Worm (Caenorhabditis elegans) whole organism, L1 larva: Measurements from ENCODE around the gene H35N09.1.
A peak's percentile ranks its signal among the peaks of the same experiment; 100 is the strongest.

Experiments
- C04F5.9 ChIP-seq: sonication (generic microtip); optimal IDR thresholded peaks from 2 replicates; lab custom pipeline; 2016; ENCODE audit warnings: missing genetic modification characterization, missing compliant biosample characterization
- alr-1 ChIP-seq: fragments of 200-800 bp; sonication (Bioruptor generic); optimal IDR thresholded peaks from 2 replicates; lab custom pipeline; 2018; ENCODE audit warnings: borderline replicate concordance, mild to moderate bottlenecking, missing genetic modification characterization, missing compliant biosample characterization
- ama-1 ChIP-seq: fragments of 150-350 bp; optimal IDR thresholded peaks from 2 replicates; lab custom pipeline; 2014
- ceh-63 ChIP-seq: fragments of 200-800 bp; sonication (Bioruptor generic); optimal IDR thresholded peaks from 2 replicates; lab custom pipeline; 2018; ENCODE audit warnings: mild to moderate bottlenecking, missing genetic modification characterization, missing compliant biosample characterization
- ces-1 ChIP-seq: fragments of 150-350 bp; optimal IDR thresholded peaks from 2 replicates; lab custom pipeline; 2014; ENCODE audit warnings: missing biosample characterization, missing genetic modification reagents, missing genetic modification characterization
- dpl-1 ChIP-seq, 3 experiments: fragments of 150-350 bp in 2 of 3; sonication (generic microtip) in 1 of 3; optimal IDR thresholded peaks; 2 replicates each; lab custom pipeline; 2014 to 2017; ENCODE audit warnings: missing biosample characterization in 3 of 3, missing genetic modification characterization in 3 of 3, missing genetic modification reagents in 3 of 3
- dsc-1 ChIP-seq: sonication (generic microtip); optimal IDR thresholded peaks from 2 replicates; lab custom pipeline; 2016; ENCODE audit warnings: mild to moderate bottlenecking, missing genetic modification characterization, missing compliant biosample characterization
- efl-3 ChIP-seq: fragments of 200-800 bp; sonication (Bioruptor generic); optimal IDR thresholded peaks from 2 replicates; lab custom pipeline; 2018; ENCODE audit warnings: mild to moderate bottlenecking, missing genetic modification characterization, missing compliant biosample characterization
- egl-13 ChIP-seq: sonication (generic microtip); optimal IDR thresholded peaks from 2 replicates; lab custom pipeline; 2016; ENCODE audit warnings: missing genotype, missing genetic modification reagents, missing genetic modification characterization, missing compliant biosample characterization
- elt-2 ChIP-seq: sonication (generic microtip); optimal IDR thresholded peaks from 2 replicates; lab custom pipeline; 2016; ENCODE audit warnings: missing genetic modification characterization, mild to moderate bottlenecking, inconsistent platforms, missing compliant biosample characterization, missing genetic modification reagents
- elt-3 ChIP-seq, 6 experiments: fragments of 150-350 bp in 1 of 6; sonication (generic microtip); optimal IDR thresholded peaks; 2 replicates each; lab custom pipeline; 2017 to 2018; ENCODE audit warnings: missing biosample characterization in 6 of 6, missing genetic modification characterization in 6 of 6, inconsistent platforms in 1 of 6
- ets-5 ChIP-seq: fragments of 200-800 bp; sonication (Bioruptor generic); IDR thresholded peaks from 2 replicates; pipeline ENCODE4 v1.3.6; 2022; ENCODE audit warnings: missing genetic modification characterization, missing compliant biosample characterization
- fkh-10 ChIP-seq: sonication (generic microtip); optimal IDR thresholded peaks from 2 replicates; lab custom pipeline; 2017; ENCODE audit warnings: missing biosample characterization, missing genetic modification reagents, missing genetic modification characterization
- fkh-8 ChIP-seq: sonication (generic microtip); optimal IDR thresholded peaks from 2 replicates; lab custom pipeline; 2016; ENCODE audit warnings: mild to moderate bottlenecking, missing genetic modification characterization, missing compliant biosample characterization
- grh-1 ChIP-seq: fragments of 200-800 bp; sonication (Bioruptor generic); IDR thresholded peaks from 2 replicates; pipeline ENCODE4 v1.3.6; 2022; ENCODE audit warnings: missing genetic modification reagents, missing genetic modification characterization, missing compliant biosample characterization
- hlh-17 ChIP-seq: fragments of 200-800 bp; sonication (Bioruptor generic); optimal IDR thresholded peaks from 2 replicates; lab custom pipeline; 2018; ENCODE audit warnings: missing genetic modification characterization, mild to moderate bottlenecking, missing compliant biosample characterization, moderate library complexity, borderline replicate concordance
- irx-1 ChIP-seq: sonication (generic microtip); optimal IDR thresholded peaks from 2 replicates; lab custom pipeline; 2016; ENCODE audit warnings: missing genetic modification characterization, missing compliant biosample characterization
- jun-1 ChIP-seq: fragments of 150-350 bp; optimal IDR thresholded peaks from 2 replicates; lab custom pipeline; 2014; ENCODE audit warnings: missing biosample characterization, missing genetic modification reagents, missing genetic modification characterization
- lin-13 ChIP-seq: fragments of 150-350 bp; optimal IDR thresholded peaks from 2 replicates; lab custom pipeline; 2014; ENCODE audit warnings: missing biosample characterization, missing genetic modification reagents, missing genetic modification characterization
- lin-14 ChIP-seq: fragments of 200-800 bp; sonication (Bioruptor generic); optimal IDR thresholded peaks from 2 replicates; lab custom pipeline; 2018; ENCODE audit warnings: mild to moderate bottlenecking, missing genetic modification characterization, moderate library complexity, missing compliant biosample characterization
- lin-35 ChIP-seq, 2 experiments: fragments of 150-350 bp; optimal IDR thresholded peaks; 2 replicates each; lab custom pipeline; 2014; ENCODE audit warnings: missing biosample characterization in 2 of 2, missing genetic modification characterization in 2 of 2, missing genetic modification reagents in 2 of 2
- lsy-2 ChIP-seq, 2 experiments: fragments of 150-350 bp; optimal IDR thresholded peaks; 2 replicates each; lab custom pipeline; 2014; ENCODE audit warnings: missing biosample characterization in 2 of 2, missing genetic modification characterization in 2 of 2
- mab-9 ChIP-seq: fragments of 200-800 bp; sonication (Bioruptor generic); IDR thresholded peaks from 2 replicates; pipeline ENCODE4 v1.3.6; 2022; ENCODE audit warnings: missing genetic modification reagents, missing genetic modification characterization, missing compliant biosample characterization
- mdl-1 ChIP-seq, 2 experiments: fragments of 150-350 bp; optimal IDR thresholded peaks; 2 replicates each; lab custom pipeline; 2014 to 2017; ENCODE audit warnings: missing biosample characterization in 2 of 2, missing genetic modification characterization in 2 of 2, inconsistent platforms in 1 of 2
- mef-2 ChIP-seq: fragments of 150-350 bp; optimal IDR thresholded peaks from 2 replicates; lab custom pipeline; 2014; ENCODE audit warnings: missing biosample characterization, missing genetic modification characterization
- nhr-12 ChIP-seq: sonication (generic microtip); optimal IDR thresholded peaks from 2 replicates; lab custom pipeline; 2017; ENCODE audit warnings: missing biosample characterization, missing genetic modification characterization
- nhr-20 ChIP-seq: sonication (generic microtip); optimal IDR thresholded peaks from 2 replicates; lab custom pipeline; 2016; ENCODE audit warnings: mild to moderate bottlenecking, missing genetic modification characterization, missing compliant biosample characterization
- nhr-71 ChIP-seq: sonication (generic microtip); optimal IDR thresholded peaks from 2 replicates; lab custom pipeline; 2016; ENCODE audit warnings: mild to moderate bottlenecking, missing genetic modification characterization, moderate library complexity, missing compliant biosample characterization
- nhr-84 ChIP-seq: sonication (generic microtip); optimal IDR thresholded peaks from 2 replicates; lab custom pipeline; 2017; ENCODE audit warnings: missing biosample characterization, missing genetic modification characterization
- nhr-85 ChIP-seq: sonication (generic microtip); peaks from one replicate; lab custom pipeline; 2016; ENCODE audit warnings: missing genetic modification characterization, inconsistent platforms, missing compliant biosample characterization
- nhr-90 ChIP-seq: sonication (generic microtip); optimal IDR thresholded peaks from 2 replicates; lab custom pipeline; 2016; ENCODE audit warnings: mild to moderate bottlenecking, missing genetic modification characterization, missing compliant biosample characterization; ENCODE audit not compliant: poor library complexity
- pqm-1 ChIP-seq: sonication (generic microtip); optimal IDR thresholded peaks from 3 replicates; lab custom pipeline; 2017; ENCODE audit warnings: missing biosample characterization, missing genetic modification characterization
- rnt-1 ChIP-seq: sonication (generic microtip); optimal IDR thresholded peaks from 2 replicates; lab custom pipeline; 2016; ENCODE audit warnings: mild to moderate bottlenecking, missing genetic modification characterization, moderate library complexity, missing compliant biosample characterization
- snu-23 ChIP-seq: sonication (generic microtip); optimal IDR thresholded peaks from 2 replicates; lab custom pipeline; 2016; ENCODE audit warnings: missing genetic modification characterization, missing compliant biosample characterization
- sox-4 ChIP-seq: sonication (generic microtip); optimal IDR thresholded peaks from 2 replicates; lab custom pipeline; 2016; ENCODE audit warnings: missing genetic modification characterization, missing compliant biosample characterization
- sptf-1 ChIP-seq: fragments of 150-350 bp; optimal IDR thresholded peaks from 2 replicates; lab custom pipeline; 2014; ENCODE audit warnings: missing biosample characterization, missing genetic modification characterization
- swsn-7 ChIP-seq: sonication (generic microtip); optimal IDR thresholded peaks from 2 replicates; lab custom pipeline; 2016; ENCODE audit warnings: missing genetic modification characterization, missing compliant biosample characterization
- tbx-2 ChIP-seq: sonication (generic microtip); optimal IDR thresholded peaks from 2 replicates; lab custom pipeline; 2016; ENCODE audit warnings: missing genetic modification characterization, missing compliant biosample characterization
- tlp-1 ChIP-seq: fragments of 150-350 bp; optimal IDR thresholded peaks from 2 replicates; lab custom pipeline; 2014; ENCODE audit warnings: missing biosample characterization, missing genetic modification characterization
- unc-130 ChIP-seq: fragments of 150-350 bp; optimal IDR thresholded peaks from 2 replicates; lab custom pipeline; 2017; ENCODE audit warnings: missing biosample characterization, missing genetic modification characterization, inconsistent platforms
- unc-62 ChIP-seq: fragments of 150-350 bp; optimal IDR thresholded peaks from 2 replicates; lab custom pipeline; 2014; ENCODE audit warnings: missing biosample characterization, missing genetic modification reagents, missing genetic modification characterization
- unc-98 ChIP-seq: fragments of 200-800 bp; sonication (Bioruptor generic); IDR thresholded peaks from 2 replicates; pipeline ENCODE4 v1.3.6; 2022; ENCODE audit warnings: missing genetic modification characterization, missing compliant biosample characterization
- vab-15 ChIP-seq: sonication (generic microtip); optimal IDR thresholded peaks from 2 replicates; lab custom pipeline; 2017; ENCODE audit warnings: missing genotype, mild to moderate bottlenecking, missing genetic modification characterization, missing compliant biosample characterization
- zag-1 ChIP-seq: fragments of 150-350 bp; optimal IDR thresholded peaks from 2 replicates; lab custom pipeline; 2014; ENCODE audit warnings: missing biosample characterization, missing genetic modification characterization
- ztf-11 ChIP-seq, 2 experiments: sonication (generic microtip); optimal IDR thresholded peaks; 2 replicates each; lab custom pipeline; 2016 to 2017; ENCODE audit warnings: missing genetic modification characterization in 2 of 2, missing biosample characterization in 1 of 2, missing compliant biosample characterization in 1 of 2
- ztf-4 ChIP-seq: fragments of 150-350 bp; optimal IDR thresholded peaks from 2 replicates; lab custom pipeline; 2014; ENCODE audit warnings: missing biosample characterization, missing genetic modification characterization

Gene H35N09.1

ce11 chrX:8563663-8564450 is 41.3 kb upstream of the H35N09.1 start:
- TF ChIP-seq unc-98, result no peak
- TF ChIP-seq hlh-17 (GFP tag; lab: Kevin White, UChicago), result no peak
- TF ChIP-seq rnt-1 (tag; lab: Kevin White, UChicago), result no peak
- no peak for TF ChIP-seq sox-4 (tag; lab: Kevin White, UChicago)
- TF ChIP-seq ceh-63 (GFP tag; lab: Kevin White, UChicago), result no peak
- no peak for TF ChIP-seq efl-3
- TF ChIP-seq jun-1 (tag; lab: Kevin White, UChicago), result no peak
- no peak for TF ChIP-seq tlp-1
- peak; percentile 23 for TF ChIP-seq lin-14 (GFP tag; lab: Kevin White, UChicago)
- no peak for TF ChIP-seq zag-1
- TF ChIP-seq dpl-1 (GFP tag; optimal IDR thresholded peaks at IDR 0.05; lab: Kevin White, UChicago), result no peak
- TF ChIP-seq lsy-2 (tag; optimal IDR thresholded peaks at IDR 0.05; lab: Kevin White, UChicago), result no peak
- no peak for TF ChIP-seq nhr-90 (tag; lab: Kevin White, UChicago)
- no peak for TF ChIP-seq vab-15 (tag; lab: Kevin White, UChicago)
- no peak for TF ChIP-seq nhr-12 (tag; lab: Kevin White, UChicago)
- no peak for TF ChIP-seq nhr-71 (tag; lab: Kevin White, UChicago)
- TF ChIP-seq nhr-84 (tag; lab: Kevin White, UChicago), result no peak
- TF ChIP-seq mdl-1 (tag; optimal IDR thresholded peaks at IDR 0.05; lab: Kevin White, UChicago), result no peak
- TF ChIP-seq grh-1, result no peak
- peak; percentile 26 for TF ChIP-seq elt-2 (tag; lab: Kevin White, UChicago)
- no peak for TF ChIP-seq irx-1 (tag; lab: Kevin White, UChicago)
- TF ChIP-seq pqm-1, result no peak
- TF ChIP-seq swsn-7 (tag; lab: Kevin White, UChicago), result no peak
- no peak for TF ChIP-seq ztf-4 (tag; lab: Kevin White, UChicago)
- peak in 1 of 6 experiments; percentile 36 for TF ChIP-seq elt-3 (tag; optimal IDR thresholded peaks at IDR 0.05; lab: Kevin White, UChicago)
- no peak for TF ChIP-seq fkh-10
- TF ChIP-seq snu-23, result no peak
- no peak for TF ChIP-seq ztf-11 (tag; optimal IDR thresholded peaks at IDR 0.05; lab: Kevin White, UChicago)
- no peak for TF ChIP-seq sptf-1 (tag; lab: Kevin White, UChicago)
- no peak for TF ChIP-seq mab-9 (GFP tag; lab: Robert Waterston, UW)
- TF ChIP-seq ets-5 (GFP tag; lab: Robert Waterston, UW), result no peak
- TF ChIP-seq mef-2 (tag; lab: Kevin White, UChicago), result no peak
- no peak for TF ChIP-seq tbx-2
- no peak for TF ChIP-seq egl-13 (tag; lab: Kevin White, UChicago)
- no peak for TF ChIP-seq ces-1
- no peak for TF ChIP-seq unc-130 (tag; lab: Kevin White, UChicago)
- peak; percentile 18 for TF ChIP-seq nhr-20 (tag; lab: Kevin White, UChicago)
- no peak for TF ChIP-seq lin-13
- no peak for TF ChIP-seq ama-1 (lab: Kevin White, UChicago)
- TF ChIP-seq C04F5.9 (tag; lab: Kevin White, UChicago), result no peak
- no peak for TF ChIP-seq fkh-8 (tag; lab: Kevin White, UChicago)
- TF ChIP-seq alr-1 (tag; lab: Kevin White, UChicago), result no peak
- peak; percentile 47 for TF ChIP-seq nhr-85
- no peak for TF ChIP-seq lin-35 (GFP tag; optimal IDR thresholded peaks at IDR 0.05; lab: Kevin White, UChicago)
- no peak for TF ChIP-seq unc-62 (GFP tag; lab: Kevin White, UChicago)
- TF ChIP-seq dsc-1, result peak; percentile 60
